Fruit fly (Drosophila melanogaster): ENCODE data around the gene CG31668.

The CG31668 gene

dm6 chr2L:2175930-2176643 lies 29.9 kb downstream of the CG31668 start (continued):
- no peak for TF ChIP-seq Myb (GFP tag; optimal IDR thresholded peaks at IDR 0.05)
- TF ChIP-seq CG15011 (GFP tag; optimal IDR thresholded peaks at IDR 0.05), result peak; percentile 45
- peak; percentile 72 for TF ChIP-seq CG7556 (GFP tag; optimal IDR thresholded peaks at IDR 0.05)
- TF ChIP-seq Xbp1 (GFP tag; optimal IDR thresholded peaks at IDR 0.05), result peak; percentile 24
- no peak for TF ChIP-seq cas (GFP tag; IDR thresholded peaks at IDR 0.05)
- TF ChIP-seq caup (GFP tag; optimal IDR thresholded peaks at IDR 0.05; ENCODE audit: severe bottlenecking), result no peak
- TF ChIP-seq CG14667 (GFP tag; IDR thresholded peaks at IDR 0.05), result no peak
- TF ChIP-seq Dip3 (GFP tag; optimal IDR thresholded peaks at IDR 0.05), result peak; percentile 26
- TF ChIP-seq crc (GFP tag; optimal IDR thresholded peaks at IDR 0.05), result no peak
- no peak for TF ChIP-seq danr (GFP tag; IDR thresholded peaks at IDR 0.05)
- peak; percentile 80 for TF ChIP-seq CG3281 (GFP tag; optimal IDR thresholded peaks at IDR 0.05)
- TF ChIP-seq D19B (GFP tag; optimal IDR thresholded peaks at IDR 0.05), result peak; percentile 53
- TF ChIP-seq HmgD (GFP tag; optimal IDR thresholded peaks at IDR 0.05), result no peak
- TF ChIP-seq CG18011 (GFP tag; optimal IDR thresholded peaks at IDR 0.05), result no peak
- peak; percentile 74 for TF ChIP-seq CG18599 (GFP tag; optimal IDR thresholded peaks at IDR 0.05)
- peak; percentile 35 for TF ChIP-seq scrt (GFP tag; optimal IDR thresholded peaks at IDR 0.05)
- TF ChIP-seq CG9932 (GFP tag; IDR thresholded peaks at IDR 0.05), result peak; percentile 62
- TF ChIP-seq Bteb2 (GFP tag; optimal IDR thresholded peaks at IDR 0.05), result peak; percentile 35
- TF ChIP-seq CG6272 (GFP tag; IDR thresholded peaks at IDR 0.05), result peak; percentile 41; the same call in 1 of the 2 replicates
- no peak for TF ChIP-seq cato (GFP tag; optimal IDR thresholded peaks at IDR 0.05; ENCODE audit: borderline replicate concordance)
- no peak for TF ChIP-seq ap (GFP tag; IDR thresholded peaks at IDR 0.05)
- no peak for TF ChIP-seq ewg (GFP tag; optimal IDR thresholded peaks at IDR 0.05)
- TF ChIP-seq btn (GFP tag; optimal IDR thresholded peaks at IDR 0.05), result no peak
- TF ChIP-seq CG11695 (GFP tag; IDR thresholded peaks at IDR 0.05), result peak; percentile 68; the same call in 2 of the 3 replicates
- TF ChIP-seq unc-4 (GFP tag; IDR thresholded peaks at IDR 0.05; ENCODE audit: partially characterized antibody), result no peak
- peak; percentile 15 for TF ChIP-seq Hr3 (GFP tag; optimal IDR thresholded peaks at IDR 0.05)
- TF ChIP-seq Meics (GFP tag; optimal IDR thresholded peaks at IDR 0.05), result peak; percentile 66
- TF ChIP-seq CG7963 (GFP tag; IDR thresholded peaks at IDR 0.05; ENCODE audit: partially characterized antibody), result no peak
- TF ChIP-seq Deaf1 (tag; optimal IDR thresholded peaks at IDR 0.05), result peak; percentile 22
- TF ChIP-seq grn (GFP tag; optimal IDR thresholded peaks at IDR 0.05), result no peak
- peak; percentile 53 for TF ChIP-seq CG18619 (GFP tag; optimal IDR thresholded peaks at IDR 0.05)
- TF ChIP-seq Aef1 (GFP tag; IDR thresholded peaks at IDR 0.05), result no peak
- no peak for TF ChIP-seq CG8089 (GFP tag; optimal IDR thresholded peaks at IDR 0.05)
- no peak for TF ChIP-seq hb (GFP tag; IDR thresholded peaks at IDR 0.05; ENCODE audit: partially characterized antibody)
- no peak for TF ChIP-seq CG10959 (GFP tag; IDR thresholded peaks at IDR 0.05)
- peak; percentile 76 for TF ChIP-seq CG7839 (tag; optimal IDR thresholded peaks at IDR 0.05)
- TF ChIP-seq Hsf (GFP tag; optimal IDR thresholded peaks at IDR 0.05), result peak; percentile 40
- TF ChIP-seq NfI (GFP tag; optimal IDR thresholded peaks at IDR 0.05), result peak; percentile 37
- no peak for TF ChIP-seq CG17186 (GFP tag; optimal IDR thresholded peaks at IDR 0.05)
- TF ChIP-seq ase (GFP tag; IDR thresholded peaks at IDR 0.05), result 0 out of 3 replicates have a peak, but pooled peaks have one; percentile 33
- no peak for TF ChIP-seq sob (GFP tag; IDR thresholded peaks at IDR 0.05)
- peak; percentile 65 for TF ChIP-seq Oli (tag; optimal IDR thresholded peaks at IDR 0.05)
- no peak for TF ChIP-seq Bdp1 (GFP tag; optimal IDR thresholded peaks at IDR 0.05)
- no peak for TF ChIP-seq Dll (GFP tag; IDR thresholded peaks at IDR 0.05; ENCODE audit: partially characterized antibody)
- TF ChIP-seq CG5180 (GFP tag; optimal IDR thresholded peaks at IDR 0.05), result peak; percentile 1
- no peak for TF ChIP-seq dimm (GFP tag; IDR thresholded peaks at IDR 0.05)
- TF ChIP-seq Rx (GFP tag; IDR thresholded peaks at IDR 0.05), result no peak
- TF ChIP-seq lilli (GFP tag; optimal IDR thresholded peaks at IDR 0.05), result peak; percentile 72
- no peak for TF ChIP-seq ems (GFP tag; optimal IDR thresholded peaks at IDR 0.05)
